Worm (Caenorhabditis elegans): ENCODE data around the gene ZC250.2.

- no peak for TF ChIP-seq nhr-23 (tag; optimal IDR thresholded peaks at IDR 0.05)
- no peak for TF ChIP-seq lin-11 (tag; optimal IDR thresholded peaks at IDR 0.05)
- TF ChIP-seq F13H6.1 (tag; optimal IDR thresholded peaks at IDR 0.05): peak; percentile 41
- no peak for TF ChIP-seq nhr-237 (tag; optimal IDR thresholded peaks at IDR 0.05)
- no peak for TF ChIP-seq mdl-1 (tag; optimal IDR thresholded peaks at IDR 0.05)
- no peak for TF ChIP-seq ceh-82 (tag; optimal IDR thresholded peaks at IDR 0.05)
- no peak for TF ChIP-seq nhr-11 (tag; optimal IDR thresholded peaks at IDR 0.05)
- TF ChIP-seq lin-13 (GFP tag; optimal IDR thresholded peaks at IDR 0.05): no peak
- TF ChIP-seq ztf-11 (tag; optimal IDR thresholded peaks at IDR 0.05): no peak
- TF ChIP-seq ama-1 (optimal IDR thresholded peaks at IDR 0.05): no peak
Measured at ce11 chrV:5813060-5813659, 21.0 kb downstream of the ZC250.2 start, which contains the start of gene ZC250.4.
